Fruit fly (Drosophila melanogaster): ENCODE results near the gene kon.

Gene kon

dm6 chr2L:18481746-18482145 is 22.0 kb downstream of the kon start:
- TF ChIP-seq Ets65A (GFP tag), result peak; percentile 61
- TF ChIP-seq CoRest (tag; optimal IDR thresholded peaks at IDR 0.05), result no peak
- TF ChIP-seq crol (GFP tag; IDR thresholded peaks at IDR 0.05), result peak; percentile 22; the same call in 1 of the 2 replicates
- peak; percentile 4 for TF ChIP-seq sens (GFP tag)
- 0 out of 4 replicates have a peak, but pooled peaks have one; percentile 12 for TF ChIP-seq chinmo (GFP tag; IDR thresholded peaks at IDR 0.05; ENCODE audit: partially characterized antibody)

dm6 chr2L:18481064-18481463 is 22.7 kb downstream of the kon start:
- TF ChIP-seq Oaz (GFP tag; IDR thresholded peaks at IDR 0.05) (no peak), Blimp-1 (GFP tag; optimal IDR thresholded peaks at IDR 0.05) (no peak), Fer1 (GFP tag; optimal IDR thresholded peaks at IDR 0.05) (no peak), prd (optimal IDR thresholded peaks at IDR 0.05) (no peak), prd (GFP tag; IDR thresholded peaks at IDR 0.05) (no peak), wek (GFP tag; optimal IDR thresholded peaks at IDR 0.05) (no peak), CG7271 (tag; optimal IDR thresholded peaks at IDR 0.05) (no peak), CG14860 (GFP tag; IDR thresholded peaks at IDR 0.05; ENCODE audit: partially characterized antibody) (no peak), Dfd (GFP tag; optimal IDR thresholded peaks at IDR 0.05) (no peak), schlank (tag; optimal IDR thresholded peaks at IDR 0.05) (no peak), CG1602 (GFP tag; optimal IDR thresholded peaks at IDR 0.05) (no peak), CG6654 (GFP tag; optimal IDR thresholded peaks at IDR 0.05) (no peak), CG2678 (tag; optimal IDR thresholded peaks at IDR 0.05) (peak; percentile 49), jing (GFP tag; optimal IDR thresholded peaks at IDR 0.05) (no peak), dm (GFP tag; optimal IDR thresholded peaks at IDR 0.05) (no peak), Atf3 (GFP tag; optimal IDR thresholded peaks at IDR 0.05) (no peak), H15 (GFP tag; IDR thresholded peaks at IDR 0.05) (no peak), Ada2b (GFP tag; IDR thresholded peaks at IDR 0.05) (no peak), D19A (tag; optimal IDR thresholded peaks at IDR 0.05) (no peak), nmo (GFP tag; optimal IDR thresholded peaks at IDR 0.05) (no peak), Pdp1 (GFP tag; optimal IDR thresholded peaks at IDR 0.05) (no peak), CG9932 (GFP tag; IDR thresholded peaks at IDR 0.05) (no peak), E2f2 (GFP tag; IDR thresholded peaks at IDR 0.05) (no peak), CG11560 (tag; IDR thresholded peaks at IDR 0.05) (no peak), CG2712 (tag; optimal IDR thresholded peaks at IDR 0.05) (no peak), pum (GFP tag; optimal IDR thresholded peaks at IDR 0.05) (no peak), ato (GFP tag; IDR thresholded peaks at IDR 0.05; ENCODE audit: partially characterized antibody) (no peak), BEAF-32 (GFP tag; optimal IDR thresholded peaks at IDR 0.05) (no peak), CG1832 (GFP tag; optimal IDR thresholded peaks at IDR 0.05) (no peak), Eip74EF (GFP tag; optimal IDR thresholded peaks at IDR 0.05) (no peak), CG16813 (GFP tag; IDR thresholded peaks at IDR 0.05; ENCODE audit: partially characterized antibody) (no peak), CG10147 (GFP tag; optimal IDR thresholded peaks at IDR 0.05) (no peak), chm (GFP tag; IDR thresholded peaks at IDR 0.05) (no peak), Hmr (GFP tag; optimal IDR thresholded peaks at IDR 0.05) (peak; percentile 60), Hr51 (GFP tag; optimal IDR thresholded peaks at IDR 0.05) (no peak), CG15514 (GFP tag; optimal IDR thresholded peaks at IDR 0.05) (peak; percentile 26), H2.0 (GFP tag; IDR thresholded peaks at IDR 0.05) (no peak), Side (GFP tag; optimal IDR thresholded peaks at IDR 0.05) (no peak), CG3281 (GFP tag; optimal IDR thresholded peaks at IDR 0.05) (peak; percentile 18), grau (tag; optimal IDR thresholded peaks at IDR 0.05) (no peak), CG15269 (tag; optimal IDR thresholded peaks at IDR 0.05) (peak; percentile 19), Spps (tag; optimal IDR thresholded peaks at IDR 0.05) (no peak), CoRest (tag; optimal IDR thresholded peaks at IDR 0.05) (peak; percentile 6), slp2 (GFP tag; optimal IDR thresholded peaks at IDR 0.05) (no peak), CG3838 (GFP tag; optimal IDR thresholded peaks at IDR 0.05) (no peak)
